Worm (Caenorhabditis elegans) whole organism, L1 larva: ENCODE results near the gene slo-2.
A peak's percentile ranks its signal among the peaks of the same experiment; 100 is the strongest.

Experiments
- C04F5.9 ChIP-seq: sonication (generic microtip); optimal IDR thresholded peaks from 2 replicates; lab custom pipeline; 2016; ENCODE audit warnings: missing genetic modification characterization, missing compliant biosample characterization
- C34B4.2 ChIP-seq: sonication (generic microtip); optimal IDR thresholded peaks from 2 replicates; lab custom pipeline; 2017; ENCODE audit warnings: mild to moderate bottlenecking, missing genetic modification characterization, missing compliant biosample characterization
- aha-1 ChIP-seq: fragments of 150-350 bp; optimal IDR thresholded peaks from 2 replicates; lab custom pipeline; 2014; ENCODE audit warnings: missing biosample characterization, missing genetic modification characterization
- alr-1 ChIP-seq: fragments of 200-800 bp; sonication (Bioruptor generic); optimal IDR thresholded peaks from 2 replicates; lab custom pipeline; 2018; ENCODE audit warnings: borderline replicate concordance, mild to moderate bottlenecking, missing genetic modification characterization, missing compliant biosample characterization
- ama-1 ChIP-seq: fragments of 150-350 bp; optimal IDR thresholded peaks from 2 replicates; lab custom pipeline; 2014
- blmp-1 ChIP-seq: fragments of 150-350 bp; optimal IDR thresholded peaks from 2 replicates; lab custom pipeline; 2014; ENCODE audit warnings: missing biosample characterization, missing genetic modification characterization
- ceh-8 ChIP-seq: fragments of 200-800 bp; sonication (Bioruptor generic); optimal IDR thresholded peaks from 2 replicates; lab custom pipeline; 2018; ENCODE audit warnings: mild to moderate bottlenecking, missing genetic modification characterization, moderate library complexity, missing compliant biosample characterization
- ceh-82 ChIP-seq, 3 experiments: fragments of 150-350 bp in 1 of 3; sonication (generic microtip) in 2 of 3; optimal IDR thresholded peaks; 2 replicates each; lab custom pipeline; 2014 to 2017; ENCODE audit warnings: missing biosample characterization in 3 of 3, missing genetic modification characterization in 3 of 3
- ceh-90 ChIP-seq: sonication (generic microtip); optimal IDR thresholded peaks from 2 replicates; lab custom pipeline; 2016; ENCODE audit warnings: missing genetic modification characterization, missing compliant biosample characterization
- ces-1 ChIP-seq: fragments of 150-350 bp; optimal IDR thresholded peaks from 2 replicates; lab custom pipeline; 2014; ENCODE audit warnings: missing biosample characterization, missing genetic modification reagents, missing genetic modification characterization
- dpl-1 ChIP-seq, 3 experiments: fragments of 150-350 bp in 2 of 3; sonication (generic microtip) in 1 of 3; optimal IDR thresholded peaks; 2 replicates each; lab custom pipeline; 2014 to 2017; ENCODE audit warnings: missing biosample characterization in 3 of 3, missing genetic modification characterization in 3 of 3, missing genetic modification reagents in 3 of 3
- efl-3 ChIP-seq: fragments of 200-800 bp; sonication (Bioruptor generic); optimal IDR thresholded peaks from 2 replicates; lab custom pipeline; 2018; ENCODE audit warnings: mild to moderate bottlenecking, missing genetic modification characterization, missing compliant biosample characterization
- egl-13 ChIP-seq: sonication (generic microtip); optimal IDR thresholded peaks from 2 replicates; lab custom pipeline; 2016; ENCODE audit warnings: missing genotype, missing genetic modification reagents, missing genetic modification characterization, missing compliant biosample characterization
- egl-27 ChIP-seq, 2 experiments: fragments of 150-350 bp in 1 of 2; sonication (generic microtip); optimal IDR thresholded peaks; 3 replicates each; lab custom pipeline; 2017 to 2018; ENCODE audit warnings: missing biosample characterization in 2 of 2, missing genetic modification characterization in 2 of 2, missing genetic modification reagents in 2 of 2
- elt-2 ChIP-seq: sonication (generic microtip); optimal IDR thresholded peaks from 2 replicates; lab custom pipeline; 2016; ENCODE audit warnings: missing genetic modification characterization, mild to moderate bottlenecking, inconsistent platforms, missing compliant biosample characterization, missing genetic modification reagents
- ets-5 ChIP-seq: fragments of 200-800 bp; sonication (Bioruptor generic); IDR thresholded peaks from 2 replicates; pipeline ENCODE4 v1.3.6; 2022; ENCODE audit warnings: missing genetic modification characterization, missing compliant biosample characterization
- fkh-10 ChIP-seq: sonication (generic microtip); optimal IDR thresholded peaks from 2 replicates; lab custom pipeline; 2017; ENCODE audit warnings: missing biosample characterization, missing genetic modification reagents, missing genetic modification characterization
- fos-1 ChIP-seq: fragments of 150-350 bp; optimal IDR thresholded peaks from 2 replicates; lab custom pipeline; 2014; ENCODE audit warnings: missing biosample characterization, missing genetic modification characterization
- hlh-17 ChIP-seq: fragments of 200-800 bp; sonication (Bioruptor generic); optimal IDR thresholded peaks from 2 replicates; lab custom pipeline; 2018; ENCODE audit warnings: missing genetic modification characterization, mild to moderate bottlenecking, missing compliant biosample characterization, moderate library complexity, borderline replicate concordance
- hpl-2 ChIP-seq: fragments of 150-350 bp; optimal IDR thresholded peaks from 2 replicates; lab custom pipeline; 2014; ENCODE audit warnings: missing biosample characterization, missing genetic modification reagents, missing genetic modification characterization
- isw-1 ChIP-seq: fragments of 200-800 bp; sonication (Bioruptor generic); IDR thresholded peaks from 2 replicates; pipeline ENCODE4 v1.3.6; 2022; ENCODE audit warnings: missing genetic modification characterization, missing compliant biosample characterization
- lin-14 ChIP-seq: fragments of 200-800 bp; sonication (Bioruptor generic); optimal IDR thresholded peaks from 2 replicates; lab custom pipeline; 2018; ENCODE audit warnings: mild to moderate bottlenecking, missing genetic modification characterization, moderate library complexity, missing compliant biosample characterization
- lin-15B ChIP-seq: fragments of 150-350 bp; sonication (generic microtip); optimal IDR thresholded peaks from 3 replicates; lab custom pipeline; 2014; ENCODE audit warnings: missing biosample characterization, missing genetic modification characterization
- lin-35 ChIP-seq, 2 experiments: fragments of 150-350 bp; optimal IDR thresholded peaks; 2 replicates each; lab custom pipeline; 2014; ENCODE audit warnings: missing biosample characterization in 2 of 2, missing genetic modification characterization in 2 of 2, missing genetic modification reagents in 2 of 2
- lin-39 ChIP-seq: fragments of 150-350 bp; optimal IDR thresholded peaks from 2 replicates; lab custom pipeline; 2014; ENCODE audit warnings: missing biosample characterization, missing genetic modification reagents, missing genetic modification characterization
- lir-3 ChIP-seq: sonication (generic microtip); optimal IDR thresholded peaks from 2 replicates; lab custom pipeline; 2016; ENCODE audit warnings: mild to moderate bottlenecking, missing genetic modification characterization, moderate library complexity, missing compliant biosample characterization; ENCODE audit not compliant: poor library complexity
- lsy-2 ChIP-seq, 2 experiments: fragments of 150-350 bp; optimal IDR thresholded peaks; 2 replicates each; lab custom pipeline; 2014; ENCODE audit warnings: missing biosample characterization in 2 of 2, missing genetic modification characterization in 2 of 2
- mef-2 ChIP-seq: fragments of 150-350 bp; optimal IDR thresholded peaks from 2 replicates; lab custom pipeline; 2014; ENCODE audit warnings: missing biosample characterization, missing genetic modification characterization
- nhr-12 ChIP-seq: sonication (generic microtip); optimal IDR thresholded peaks from 2 replicates; lab custom pipeline; 2017; ENCODE audit warnings: missing biosample characterization, missing genetic modification characterization
- nhr-19 ChIP-seq: fragments of 200-800 bp; sonication (Bioruptor generic); conservative IDR thresholded peaks from 2 replicates; pipeline ENCODE4 v1.3.6; 2022; ENCODE audit warnings: missing genetic modification characterization, missing compliant biosample characterization
- nhr-237 ChIP-seq: fragments of 150-350 bp; optimal IDR thresholded peaks from 2 replicates; lab custom pipeline; 2014; ENCODE audit warnings: missing biosample characterization, missing genetic modification characterization
- nhr-28 ChIP-seq: fragments of 150-350 bp; optimal IDR thresholded peaks from 2 replicates; lab custom pipeline; 2014; ENCODE audit warnings: missing biosample characterization, missing genetic modification characterization
- nhr-47 ChIP-seq: sonication (generic microtip); optimal IDR thresholded peaks from 2 replicates; lab custom pipeline; 2016; ENCODE audit warnings: mild to moderate bottlenecking, missing genetic modification characterization, moderate library complexity, missing compliant biosample characterization
- nhr-71 ChIP-seq: sonication (generic microtip); optimal IDR thresholded peaks from 2 replicates; lab custom pipeline; 2016; ENCODE audit warnings: mild to moderate bottlenecking, missing genetic modification characterization, moderate library complexity, missing compliant biosample characterization
- nhr-77 ChIP-seq: fragments of 150-350 bp; optimal IDR thresholded peaks from 2 replicates; lab custom pipeline; 2014; ENCODE audit warnings: missing biosample characterization, missing genetic modification characterization
- nhr-84 ChIP-seq: sonication (generic microtip); optimal IDR thresholded peaks from 2 replicates; lab custom pipeline; 2017; ENCODE audit warnings: missing biosample characterization, missing genetic modification characterization
- nhr-90 ChIP-seq: sonication (generic microtip); optimal IDR thresholded peaks from 2 replicates; lab custom pipeline; 2016; ENCODE audit warnings: mild to moderate bottlenecking, missing genetic modification characterization, missing compliant biosample characterization; ENCODE audit not compliant: poor library complexity
- pag-3 ChIP-seq: sonication (generic microtip); optimal IDR thresholded peaks from 2 replicates; lab custom pipeline; 2017; ENCODE audit warnings: missing genetic modification characterization, mild to moderate bottlenecking, missing compliant biosample characterization, antibody characterized with exemption, borderline replicate concordance; ENCODE audit not compliant: insufficient read depth
- skn-1 ChIP-seq: fragments of 150-350 bp; optimal IDR thresholded peaks from 2 replicates; lab custom pipeline; 2014; ENCODE audit warnings: missing biosample characterization, missing genetic modification characterization
- snpc-4 ChIP-seq: fragments of 150-350 bp; optimal IDR thresholded peaks from 2 replicates; lab custom pipeline; 2014; ENCODE audit warnings: missing biosample characterization, missing genetic modification characterization
- sptf-1 ChIP-seq: fragments of 150-350 bp; optimal IDR thresholded peaks from 2 replicates; lab custom pipeline; 2014; ENCODE audit warnings: missing biosample characterization, missing genetic modification characterization
- swsn-7 ChIP-seq: sonication (generic microtip); optimal IDR thresholded peaks from 2 replicates; lab custom pipeline; 2016; ENCODE audit warnings: missing genetic modification characterization, missing compliant biosample characterization
- unc-130 ChIP-seq: fragments of 150-350 bp; optimal IDR thresholded peaks from 2 replicates; lab custom pipeline; 2017; ENCODE audit warnings: missing biosample characterization, missing genetic modification characterization, inconsistent platforms
- unc-30 ChIP-seq: sonication (generic microtip); optimal IDR thresholded peaks from 2 replicates; lab custom pipeline; 2017; ENCODE audit warnings: missing biosample characterization, missing genetic modification characterization
- unc-62 ChIP-seq: fragments of 150-350 bp; optimal IDR thresholded peaks from 2 replicates; lab custom pipeline; 2014; ENCODE audit warnings: missing biosample characterization, missing genetic modification reagents, missing genetic modification characterization
- unc-86 ChIP-seq: sonication (generic microtip); optimal IDR thresholded peaks from 2 replicates; lab custom pipeline; 2016; ENCODE audit warnings: missing genetic modification characterization, missing compliant biosample characterization
- unc-98 ChIP-seq: fragments of 200-800 bp; sonication (Bioruptor generic); IDR thresholded peaks from 2 replicates; pipeline ENCODE4 v1.3.6; 2022; ENCODE audit warnings: missing genetic modification characterization, missing compliant biosample characterization
- xbp-1 ChIP-seq: sonication (generic microtip); optimal IDR thresholded peaks from 2 replicates; lab custom pipeline; 2016; ENCODE audit warnings: missing genetic modification characterization, missing compliant biosample characterization
- zip-4 ChIP-seq: fragments of 200-800 bp; sonication (Bioruptor generic); optimal IDR thresholded peaks from 2 replicates; lab custom pipeline; 2018; ENCODE audit warnings: mild to moderate bottlenecking, missing genetic modification characterization, moderate library complexity, missing compliant biosample characterization
- ztf-11 ChIP-seq, 2 experiments: sonication (generic microtip); optimal IDR thresholded peaks; 2 replicates each; lab custom pipeline; 2016 to 2017; ENCODE audit warnings: missing genetic modification characterization in 2 of 2, missing biosample characterization in 1 of 2, missing compliant biosample characterization in 1 of 2
- ztf-4 ChIP-seq: fragments of 150-350 bp; optimal IDR thresholded peaks from 2 replicates; lab custom pipeline; 2014; ENCODE audit warnings: missing biosample characterization, missing genetic modification characterization

slo-2 gene

ce11 chrX:11414837-11415550 is 9.3 kb upstream of the slo-2 start, which contains the start of gene pek-1:
pek-1 (minus strand) TSS chrX:11414887.
- TF ChIP-seq unc-62 (GFP tag; lab: Kevin White, UChicago) = no peak
- TF ChIP-seq nhr-71 (tag; lab: Kevin White, UChicago) = peak; percentile 88
- TF ChIP-seq nhr-77 (tag; lab: Kevin White, UChicago) = peak; percentile 36
- TF ChIP-seq lir-3 (tag; lab: Kevin White, UChicago) = peak; percentile 48
- TF ChIP-seq ceh-90 (tag; lab: Kevin White, UChicago) = no peak
- TF ChIP-seq egl-27 (tag; optimal IDR thresholded peaks at IDR 0.05; lab: Kevin White, UChicago) = no peak
- TF ChIP-seq fkh-10 (GFP tag; lab: Kevin White, UChicago) = no peak
- no peak for TF ChIP-seq C04F5.9 (tag; lab: Kevin White, UChicago)
- peak; percentile 55 for TF ChIP-seq nhr-90 (tag; lab: Kevin White, UChicago)
- TF ChIP-seq C34B4.2 = no peak
- no peak for TF ChIP-seq nhr-84 (tag; lab: Kevin White, UChicago)
- TF ChIP-seq unc-98 (GFP tag; lab: Robert Waterston, UW) = no peak
- no peak for TF ChIP-seq aha-1 (tag; lab: Kevin White, UChicago)
- TF ChIP-seq efl-3 (GFP tag; lab: Kevin White, UChicago) = no peak
- TF ChIP-seq unc-86 (tag; lab: Kevin White, UChicago) = no peak
- TF ChIP-seq pag-3 (tag; lab: Kevin White, UChicago) = no peak
- no peak for TF ChIP-seq sptf-1 (tag; lab: Kevin White, UChicago)
- TF ChIP-seq lin-35 (GFP tag; optimal IDR thresholded peaks at IDR 0.05; lab: Kevin White, UChicago) = peak; percentile 31 to 43
- no peak for TF ChIP-seq ceh-8 (GFP tag; lab: Kevin White, UChicago)
- TF ChIP-seq zip-4 = no peak
- no peak for TF ChIP-seq lin-15B
- TF ChIP-seq mef-2 = no peak
- TF ChIP-seq alr-1 (tag; lab: Kevin White, UChicago) = no peak
- peak; percentile 71 for TF ChIP-seq lin-14
- peak; percentile 96 for TF ChIP-seq blmp-1 (tag; lab: Kevin White, UChicago)
- no peak for TF ChIP-seq ces-1 (GFP tag; lab: Kevin White, UChicago)
- TF ChIP-seq egl-13 (tag; lab: Kevin White, UChicago) = peak; percentile 15
- TF ChIP-seq xbp-1 = peak; percentile 92
- no peak for TF ChIP-seq snpc-4 (tag; lab: Kevin White, UChicago)
- TF ChIP-seq ama-1 (lab: Kevin White, UChicago) = no peak
- no peak for TF ChIP-seq ets-5 (GFP tag; lab: Robert Waterston, UW)
- TF ChIP-seq lsy-2 (tag; optimal IDR thresholded peaks at IDR 0.05; lab: Kevin White, UChicago) = peak; percentile 47 to 59
- TF ChIP-seq unc-30 (tag; lab: Kevin White, UChicago) = no peak
- no peak for TF ChIP-seq nhr-12 (tag; lab: Kevin White, UChicago)
- TF ChIP-seq nhr-28 (tag; lab: Kevin White, UChicago) = no peak
- peak; percentile 52 for TF ChIP-seq elt-2 (tag; lab: Kevin White, UChicago)
- TF ChIP-seq fos-1 = no peak
- peak; percentile 17 for TF ChIP-seq ztf-4 (tag; lab: Kevin White, UChicago)
- peak; percentile 73 for TF ChIP-seq lin-39
- TF ChIP-seq nhr-19 (GFP tag; lab: Robert Waterston, UW) = peak; percentile 60
- TF ChIP-seq swsn-7 = peak; percentile 56
- TF ChIP-seq ceh-82 (tag; optimal IDR thresholded peaks at IDR 0.05; lab: Kevin White, UChicago) = peak in 2 of 3 experiments; percentile 6 to 46
- TF ChIP-seq ztf-11 (tag; optimal IDR thresholded peaks at IDR 0.05; lab: Kevin White, UChicago) = peak in 1 of 2 experiments; percentile 35
- TF ChIP-seq hpl-2 (GFP tag; lab: Kevin White, UChicago) = no peak
- peak; percentile 11 for TF ChIP-seq unc-130 (tag; lab: Kevin White, UChicago)
- peak in 1 of 3 experiments; percentile 47 for TF ChIP-seq dpl-1 (GFP tag; optimal IDR thresholded peaks at IDR 0.05; lab: Kevin White, UChicago)
- peak; percentile 22 for TF ChIP-seq skn-1 (tag; lab: Kevin White, UChicago)
- TF ChIP-seq nhr-237 (tag; lab: Kevin White, UChicago) = no peak
- no peak for TF ChIP-seq hlh-17 (GFP tag; lab: Kevin White, UChicago)
- peak; percentile 56 for TF ChIP-seq nhr-47 (tag; lab: Kevin White, UChicago)
- TF ChIP-seq isw-1 (GFP tag; lab: Robert Waterston, UW) = no peak
